Fruit fly (Drosophila melanogaster) whole organism, embryonic: Measurements from ENCODE around the gene CG15332.
A peak's percentile ranks its signal among the peaks of the same experiment; 100 is the strongest.

ENCODE experiments used
- Abd-B ChIP-seq: fragments of 200-800 bp; sonication (Bioruptor generic); optimal IDR thresholded peaks from 2 replicates; lab custom pipeline; 2018; ENCODE audit warnings: missing biosample characterization, mild to moderate bottlenecking, missing genetic modification characterization, moderate library complexity
- Atf-2 ChIP-seq: fragments of 200-800 bp; sonication (Bioruptor generic); optimal IDR thresholded peaks from 2 replicates; lab custom pipeline; 2016; ENCODE audit warnings: missing biosample characterization, missing genetic modification characterization
- Bteb2 ChIP-seq: fragments of 200-800 bp; sonication (Bioruptor generic); optimal IDR thresholded peaks from 2 replicates; lab custom pipeline; 2016; ENCODE audit warnings: missing biosample characterization, missing genetic modification characterization
- CG11085 ChIP-seq: fragments of 200-800 bp; sonication (Bioruptor generic); IDR thresholded peaks from 2 replicates; pipeline ENCODE4 v1.3.6; 2022; ENCODE audit warnings: missing biosample characterization, missing genetic modification characterization
- CG12071 ChIP-seq: fragments of 200-800 bp; sonication (Bioruptor generic); optimal IDR thresholded peaks from 3 replicates; lab custom pipeline; 2018; ENCODE audit warnings: missing biosample characterization, mild to moderate bottlenecking, missing genetic modification characterization
- CG1233 ChIP-seq: fragments of 200-800 bp; sonication (Bioruptor generic); optimal IDR thresholded peaks from 4 replicates; lab custom pipeline; 2018; ENCODE audit warnings: missing biosample characterization, mild to moderate bottlenecking, missing genetic modification characterization
- CG12744 ChIP-seq: fragments of 200-800 bp; sonication (Bioruptor generic); optimal IDR thresholded peaks from 2 replicates; lab custom pipeline; 2016; ENCODE audit warnings: missing biosample characterization, missing genetic modification characterization
- CG12942 ChIP-seq: fragments of 200-800 bp; sonication (Bioruptor generic); optimal IDR thresholded peaks from 3 replicates; lab custom pipeline; 2016; ENCODE audit warnings: missing biosample characterization, missing genetic modification characterization
- CG13775 ChIP-seq: fragments of 200-800 bp; sonication (Bioruptor generic); optimal IDR thresholded peaks from 3 replicates; lab custom pipeline; 2017; ENCODE audit warnings: missing biosample characterization, mild to moderate bottlenecking, missing genetic modification characterization
- CG14667 ChIP-seq: fragments of 200-800 bp; sonication (Bioruptor generic); IDR thresholded peaks from 2 replicates; pipeline ENCODE4 v1.3.6; 2022; ENCODE audit warnings: missing biosample characterization, missing genetic modification characterization
- CG16779 ChIP-seq: fragments of 200-800 bp; sonication (Bioruptor generic); IDR thresholded peaks from 2 replicates; pipeline ENCODE4 v1.3.6; 2022; ENCODE audit warnings: missing biosample characterization, missing genetic modification characterization
- CG18476 ChIP-seq: fragments of 200-800 bp; sonication (Bioruptor generic); optimal IDR thresholded peaks from 2 replicates; lab custom pipeline; 2016; ENCODE audit warnings: missing biosample characterization, mild to moderate bottlenecking, missing genetic modification characterization
- CG2202 ChIP-seq: fragments of 200-800 bp; sonication (Bioruptor generic); optimal IDR thresholded peaks from 2 replicates; lab custom pipeline; 2018; ENCODE audit warnings: missing biosample characterization, mild to moderate bottlenecking, missing genetic modification characterization
- CG2712 ChIP-seq: fragments of 200-800 bp; optimal IDR thresholded peaks from 3 replicates; lab custom pipeline; 2019; ENCODE audit warnings: missing biosample characterization, mild to moderate bottlenecking, missing genetic modification characterization, moderate library complexity
- CG32772 ChIP-seq: fragments of 200-800 bp; sonication (Bioruptor generic); IDR thresholded peaks from 2 replicates; pipeline ENCODE4 v1.3.6; 2022; ENCODE audit warnings: missing biosample characterization, missing genetic modification characterization
- CG3995 ChIP-seq: fragments of 200-800 bp; sonication (Bioruptor generic); optimal IDR thresholded peaks from 3 replicates; lab custom pipeline; 2016; ENCODE audit warnings: missing biosample characterization, missing genetic modification characterization
- CG4282 ChIP-seq: fragments of 200-800 bp; sonication (Bioruptor generic); optimal IDR thresholded peaks from 2 replicates; lab custom pipeline; 2016; ENCODE audit warnings: missing biosample characterization, missing genetic modification characterization
- CG4854 ChIP-seq: fragments of 200-800 bp; sonication (Bioruptor generic); optimal IDR thresholded peaks from 2 replicates; lab custom pipeline; 2016; ENCODE audit warnings: missing biosample characterization, missing genetic modification characterization, inconsistent platforms
- CG6765 ChIP-seq: fragments of 200-800 bp; sonication (Bioruptor generic); optimal IDR thresholded peaks from 3 replicates; lab custom pipeline; 2017; ENCODE audit warnings: missing biosample characterization, mild to moderate bottlenecking, missing genetic modification characterization
- CG7271 ChIP-seq: fragments of 200-800 bp; sonication (Bioruptor generic); optimal IDR thresholded peaks from 2 replicates; lab custom pipeline; 2018; ENCODE audit warnings: missing biosample characterization, mild to moderate bottlenecking, missing genetic modification characterization, moderate library complexity
- CG7963 ChIP-seq: fragments of 200-800 bp; sonication (Bioruptor generic); IDR thresholded peaks from 3 replicates; pipeline ENCODE4 v1.3.6; 2022; ENCODE audit warnings: missing biosample characterization, missing genetic modification characterization; ENCODE audit not compliant: partially characterized antibody
- CG8359 ChIP-seq: fragments of 200-800 bp; sonication (Bioruptor generic); optimal IDR thresholded peaks from 2 replicates; lab custom pipeline; 2017; ENCODE audit warnings: missing biosample characterization, mild to moderate bottlenecking, missing genetic modification characterization, borderline replicate concordance
- CTCF ChIP-seq: fragments of 200-800 bp; sonication (Bioruptor generic); optimal IDR thresholded peaks from 2 replicates; lab custom pipeline; 2017; ENCODE audit warnings: missing biosample characterization, mild to moderate bottlenecking, missing genetic modification characterization, moderate library complexity
- CkIIα-i1 ChIP-seq: fragments of 200-800 bp; sonication (Bioruptor generic); IDR thresholded peaks from 2 replicates; pipeline ENCODE4 v1.3.6; 2022; ENCODE audit warnings: missing biosample characterization, missing genetic modification characterization
- Dbx ChIP-seq: fragments of 200-800 bp; sonication (Bioruptor generic); IDR thresholded peaks from 3 replicates; pipeline ENCODE4 v1.3.6; 2022; ENCODE audit warnings: missing biosample characterization, missing genetic modification characterization
- Dek ChIP-seq: fragments of 200-800 bp; sonication (Bioruptor generic); optimal IDR thresholded peaks from 3 replicates; lab custom pipeline; 2019; ENCODE audit warnings: missing biosample characterization, mild to moderate bottlenecking, missing genetic modification characterization, moderate library complexity
- Dp ChIP-seq: fragments of 200-800 bp; sonication (Bioruptor generic); optimal IDR thresholded peaks from 2 replicates; lab custom pipeline; 2018; ENCODE audit warnings: missing biosample characterization, mild to moderate bottlenecking, missing genetic modification characterization, moderate library complexity
- Dref ChIP-seq: fragments of 200-800 bp; sonication (Bioruptor generic); IDR thresholded peaks from 2 replicates; pipeline ENCODE4 v1.3.6; 2022; ENCODE audit warnings: missing biosample characterization, missing genetic modification characterization
- Ets65A ChIP-seq: fragments of 200-800 bp; sonication (Bioruptor generic); peaks from one replicate; lab custom pipeline; 2016; ENCODE audit warnings: missing biosample characterization, missing genetic modification characterization
- Fer1 ChIP-seq: fragments of 200-800 bp; sonication (Bioruptor generic); optimal IDR thresholded peaks from 2 replicates; lab custom pipeline; 2017; ENCODE audit warnings: missing biosample characterization, mild to moderate bottlenecking, missing genetic modification characterization
- Hr39 ChIP-seq: fragments of >200 bp; optimal IDR thresholded peaks from 2 replicates; lab custom pipeline; 2017
- Lpt ChIP-seq: fragments of >200 bp; optimal IDR thresholded peaks from 2 replicates; lab custom pipeline; 2018; ENCODE audit warnings: missing biosample characterization, missing genetic modification characterization
- Max ChIP-seq: fragments of 200-800 bp; sonication (Bioruptor generic); optimal IDR thresholded peaks from 2 replicates; lab custom pipeline; 2016; ENCODE audit warnings: missing biosample characterization, mild to moderate bottlenecking, missing genetic modification characterization
- Meics ChIP-seq: fragments of 200-800 bp; sonication (Bioruptor generic); optimal IDR thresholded peaks from 2 replicates; lab custom pipeline; 2017; ENCODE audit warnings: missing biosample characterization, mild to moderate bottlenecking, missing genetic modification characterization
- NfI ChIP-seq: fragments of 200-800 bp; sonication (Bioruptor generic); optimal IDR thresholded peaks from 3 replicates; lab custom pipeline; 2018; ENCODE audit warnings: missing biosample characterization, mild to moderate bottlenecking, missing genetic modification characterization, moderate library complexity
- Sox100B ChIP-seq: fragments of 200-800 bp; sonication (Bioruptor generic); optimal IDR thresholded peaks from 3 replicates; lab custom pipeline; 2018; ENCODE audit warnings: missing biosample characterization, mild to moderate bottlenecking, missing genetic modification characterization
- Vsx1 ChIP-seq: fragments of 200-800 bp; sonication (Bioruptor generic); optimal IDR thresholded peaks from 2 replicates; lab custom pipeline; 2017; ENCODE audit warnings: missing biosample characterization, mild to moderate bottlenecking, missing genetic modification characterization, missing genetic modification reagents
- ac ChIP-seq: fragments of 200-800 bp; sonication (Bioruptor generic); optimal IDR thresholded peaks from 3 replicates; lab custom pipeline; 2017; ENCODE audit warnings: missing biosample characterization, mild to moderate bottlenecking, missing genetic modification characterization
- bigmax ChIP-seq: fragments of 200-800 bp; sonication (Bioruptor generic); optimal IDR thresholded peaks from 2 replicates; lab custom pipeline; 2018; ENCODE audit warnings: missing biosample characterization, mild to moderate bottlenecking, missing genetic modification characterization
- corto ChIP-seq: fragments of 200-800 bp; sonication (Bioruptor generic); optimal IDR thresholded peaks from 2 replicates; lab custom pipeline; 2016; ENCODE audit warnings: missing biosample characterization, mild to moderate bottlenecking, missing genetic modification characterization, moderate library complexity
- danr ChIP-seq: fragments of 200-800 bp; sonication (Bioruptor generic); IDR thresholded peaks from 2 replicates; pipeline ENCODE4 v1.3.6; 2022; ENCODE audit warnings: missing biosample characterization, missing genetic modification characterization
- h ChIP-seq: fragments of >200 bp; optimal IDR thresholded peaks from 2 replicates; lab custom pipeline; 2017
- inv ChIP-seq: fragments of 200-800 bp; sonication (Bioruptor generic); IDR thresholded peaks from 2 replicates; pipeline ENCODE4 v1.3.6; 2022; ENCODE audit warnings: missing biosample characterization, missing genetic modification characterization; ENCODE audit not compliant: partially characterized antibody
- kah ChIP-seq: fragments of 200-800 bp; sonication (Bioruptor generic); optimal IDR thresholded peaks from 2 replicates; lab custom pipeline; 2018; ENCODE audit warnings: missing biosample characterization, mild to moderate bottlenecking, missing genetic modification characterization
- nerfin-1 ChIP-seq: fragments of 200-800 bp; sonication (Bioruptor generic); optimal IDR thresholded peaks from 3 replicates; lab custom pipeline; 2019; ENCODE audit warnings: missing biosample characterization, mild to moderate bottlenecking, missing genetic modification characterization, moderate library complexity
- peb ChIP-seq: fragments of 200-800 bp; sonication (Bioruptor generic); IDR thresholded peaks from 2 replicates; pipeline ENCODE4 v1.3.6; 2022; ENCODE audit warnings: missing biosample characterization, missing genetic modification characterization
- pfk ChIP-seq: fragments of 200-800 bp; sonication (Bioruptor generic); optimal IDR thresholded peaks from 2 replicates; lab custom pipeline; 2018; ENCODE audit warnings: missing biosample characterization, mild to moderate bottlenecking, missing genetic modification characterization, moderate library complexity
- stc ChIP-seq: fragments of 200-800 bp; sonication (Bioruptor generic); IDR thresholded peaks from 2 replicates; pipeline ENCODE4 v1.3.6; 2022; ENCODE audit warnings: missing biosample characterization, missing genetic modification characterization
- stwl ChIP-seq: fragments of 200-800 bp; sonication (Bioruptor generic); optimal IDR thresholded peaks from 3 replicates; lab custom pipeline; 2018; ENCODE audit warnings: missing biosample characterization, mild to moderate bottlenecking, missing genetic modification characterization, moderate library complexity
- zf30C ChIP-seq: fragments of 200-800 bp; sonication (Bioruptor generic); optimal IDR thresholded peaks from 3 replicates; lab custom pipeline; 2018; ENCODE audit warnings: missing biosample characterization, mild to moderate bottlenecking, missing genetic modification characterization

Gene CG15332

DNA sequence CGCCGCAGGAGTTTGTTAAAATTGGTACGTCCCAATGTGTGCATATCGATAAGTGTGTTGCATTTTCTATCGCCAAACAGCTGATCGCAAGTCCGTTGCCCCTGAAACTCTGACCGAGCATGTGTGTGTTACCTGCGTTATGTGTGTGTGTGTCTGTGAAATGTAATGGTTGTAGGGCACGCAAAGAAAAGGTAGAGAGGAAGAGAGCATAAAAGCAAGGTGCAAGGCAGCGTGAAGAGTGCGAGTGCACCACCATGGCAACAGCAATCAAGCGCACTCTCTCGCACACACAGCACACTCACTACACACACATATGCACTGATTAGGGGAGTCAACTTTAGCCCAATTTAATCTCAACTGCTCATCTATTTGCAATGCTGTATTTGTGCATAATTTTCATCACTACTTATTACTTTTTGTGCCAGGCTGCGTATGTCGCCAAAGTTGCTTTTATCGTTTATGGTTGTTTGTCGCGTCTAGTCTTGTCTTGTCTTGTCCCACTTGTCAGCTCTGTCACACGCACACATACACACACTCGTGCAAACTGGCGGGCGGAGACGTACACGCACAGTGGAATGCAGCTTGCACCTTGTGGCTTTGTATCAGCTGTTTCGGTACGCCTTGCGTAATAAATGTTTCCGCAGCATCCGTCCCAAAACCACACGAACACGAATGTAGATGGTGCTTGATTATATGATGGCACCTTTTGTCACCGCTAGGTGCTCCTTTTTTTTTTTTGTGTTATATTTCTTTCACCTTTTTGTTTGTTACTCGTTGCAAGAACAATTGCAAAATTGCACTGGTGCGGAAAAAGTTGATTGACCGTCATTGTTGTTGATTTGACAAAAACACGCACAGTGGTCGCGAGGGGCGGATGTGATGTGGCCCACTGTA is 18.0 kb downstream of the CG15332 start (continued):
- TF ChIP-seq CG2202 (tag; lab: Kevin White, UChicago) (peak; percentile 73), CG12071 (GFP tag; lab: Kevin White, UChicago) (peak; percentile 59), kah (GFP tag; lab: Kevin White, UChicago) (peak; percentile 65), CG7271 (tag; lab: Kevin White, UChicago) (no peak), CG4282 (GFP tag; lab: Kevin White, UChicago) (peak; percentile 80), CTCF (GFP tag; lab: Kevin White, UChicago) (peak; percentile 26), Dp (no peak), Dek (tag; lab: Kevin White, UChicago) (peak; percentile 23), corto (GFP tag; lab: Kevin White, UChicago) (no peak), CG7963 (no peak), Max (GFP tag; lab: Kevin White, UChicago) (peak; percentile 63), CG6765 (GFP tag; lab: Kevin White, UChicago) (no peak), CG13775 (peak; percentile 77), CG8359 (GFP tag; lab: Kevin White, UChicago) (peak; percentile 48), CG12744 (GFP tag; lab: Kevin White, UChicago) (no peak), NfI (GFP tag; lab: Kevin White, UChicago) (peak; percentile 80), h (lab: Kevin White, UChicago) (no peak), Dbx (no peak), Dref (GFP tag; lab: Robert Waterston, UW) (peak; percentile 14; the same call in 1 of the 2 replicates), Abd-B (GFP tag; lab: Kevin White, UChicago) (peak; percentile 78), CG4854 (peak; percentile 49), peb (peak; percentile 75), pfk (no peak), Atf-2 (GFP tag; lab: Kevin White, UChicago) (peak; percentile 85), nerfin-1 (tag; lab: Kevin White, UChicago) (peak; percentile 86), CG1233 (GFP tag; lab: Kevin White, UChicago) (peak; percentile 77), Sox100B (GFP tag; lab: Kevin White, UChicago) (peak; percentile 93), ac (peak; percentile 32), Bteb2 (GFP tag; lab: Kevin White, UChicago) (no peak), Meics (GFP tag; lab: Kevin White, UChicago) (peak; percentile 68), Ets65A (GFP tag; lab: Kevin White, UChicago) (peak; percentile 98), inv (GFP tag; lab: Robert Waterston, UW) (no peak), stc (GFP tag; lab: Robert Waterston, UW) (peak; percentile 60), CG11085 (GFP tag; lab: Robert Waterston, UW) (no peak), CG2712 (tag; lab: Kevin White, UChicago) (peak; percentile 89), CG32772 (peak; percentile 76), CG12942 (GFP tag; lab: Kevin White, UChicago) (peak; percentile 70), zf30C (GFP tag; lab: Kevin White, UChicago) (no peak), Hr39 (lab: Kevin White, UChicago) (no peak), danr (peak; percentile 61; the same call in 1 of the 2 replicates), bigmax (GFP tag; lab: Kevin White, UChicago) (no peak), CkIIα-i1 (GFP tag; lab: Robert Waterston, UW) (no peak), stwl (tag; lab: Kevin White, UChicago) (no peak), CG18476 (GFP tag; lab: Kevin White, UChicago) (peak; percentile 66), Lpt (GFP tag; lab: Kevin White, UChicago) (no peak), CG16779 (GFP tag; lab: Robert Waterston, UW) (no peak), Vsx1 (peak; percentile 22), Fer1 (GFP tag; lab: Kevin White, UChicago) (peak; percentile 64), CG3995 (no peak), CG14667 (peak; percentile 68)
